Worm (Caenorhabditis elegans) whole organism, L1 larva: ENCODE measurements around the gene nhr-190.

Experiments used
- aly-2 ChIP-seq: fragments of 150-350 bp; optimal IDR thresholded peaks from 2 replicates; lab custom pipeline; 2014; ENCODE audit warnings: missing biosample characterization, missing genetic modification characterization
- dpl-1 ChIP-seq, 3 experiments: fragments of 150-350 bp in 2 of 3; sonication (generic microtip) in 1 of 3; optimal IDR thresholded peaks; 2 replicates each; lab custom pipeline; 2014 to 2017; ENCODE audit warnings: missing biosample characterization in 3 of 3, missing genetic modification characterization in 3 of 3, missing genetic modification reagents in 3 of 3
- nhr-76 ChIP-seq: sonication (generic microtip); optimal IDR thresholded peaks from 2 replicates; lab custom pipeline; 2017; ENCODE audit warnings: missing biosample characterization, missing genetic modification characterization
- snpc-4 ChIP-seq: fragments of 150-350 bp; optimal IDR thresholded peaks from 2 replicates; lab custom pipeline; 2014; ENCODE audit warnings: missing biosample characterization, missing genetic modification characterization
- unc-86 ChIP-seq: sonication (generic microtip); optimal IDR thresholded peaks from 2 replicates; lab custom pipeline; 2016; ENCODE audit warnings: missing genetic modification characterization, missing compliant biosample characterization

DNA sequence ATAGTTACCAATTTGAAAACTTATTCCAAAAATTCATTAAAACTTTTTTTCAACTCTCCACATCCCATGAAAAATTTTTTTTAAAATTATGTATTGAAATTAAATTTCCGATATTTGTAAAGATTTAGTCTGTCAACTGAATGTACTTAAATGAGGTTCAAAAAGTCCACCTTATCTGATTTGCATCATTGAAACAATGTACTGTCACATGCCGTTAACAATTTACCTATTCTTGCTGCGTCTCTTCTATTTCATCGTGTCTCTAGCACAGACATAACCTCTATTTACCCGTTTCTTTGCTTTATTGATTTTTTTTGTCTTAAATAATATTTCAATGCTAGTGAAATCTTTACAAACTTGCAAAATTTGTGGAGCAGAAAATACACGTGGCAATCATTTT, 32.5 kb downstream of the nhr-190 start, which contains the start of gene nhr-90:
- TF ChIP-seq dpl-1 (GFP tag; optimal IDR thresholded peaks at IDR 0.05; lab: Kevin White, UChicago) (no peak), aly-2 (tag; lab: Kevin White, UChicago) (no peak), snpc-4 (tag; lab: Kevin White, UChicago) (no peak), unc-86 (tag; lab: Kevin White, UChicago) (no peak), nhr-76 (no peak)
